Fruit fly (Drosophila melanogaster): ENCODE results near the gene CG17147.

Gene CG17147

dm6 chr3L:20230178-20230775, 6.5 kb downstream of the CG17147 start (continued):
- TF ChIP-seq amos (GFP tag; IDR thresholded peaks at IDR 0.05; ENCODE audit: partially characterized antibody) (peak; percentile 55; the same call in 1 of the 2 replicates), cwo (GFP tag; optimal IDR thresholded peaks at IDR 0.05) (peak; percentile 43)

- TF ChIP-seq sd (tag; optimal IDR thresholded peaks at IDR 0.05) (no peak), Tbp (GFP tag; optimal IDR thresholded peaks at IDR 0.05) (no peak), tin (GFP tag; optimal IDR thresholded peaks at IDR 0.05) (no peak), CG8924 (tag; optimal IDR thresholded peaks at IDR 0.05) (no peak), chif (GFP tag; optimal IDR thresholded peaks at IDR 0.05) (no peak), esg (GFP tag; conservative IDR thresholded peaks at IDR 0.05) (no peak), CG14441 (GFP tag; IDR thresholded peaks at IDR 0.05) (no peak), CG4360 (GFP tag; IDR thresholded peaks at IDR 0.05) (no peak)
Measured at dm6 chr3L:20231369-20231768, 7.6 kb downstream of the CG17147 start, which contains the start of gene CG13813. Gene CG13813, plus strand, starts transcription at chr3L:20231669.

- peak in 1 of 2 experiments; percentile 84 for TF ChIP-seq Dfd (GFP tag; optimal IDR thresholded peaks at IDR 0.05)
- TF ChIP-seq CG8478 (optimal IDR thresholded peaks at IDR 0.05): peak; percentile 78
- TF ChIP-seq stwl (tag; optimal IDR thresholded peaks at IDR 0.05): no peak
Measured at dm6 chr3L:20237167-20237566, 13.4 kb downstream of the CG17147 start.

dm6 chr3L:20240753-20241152, 17.0 kb downstream of the CG17147 start, which contains the start of gene Clc:
Gene Clc, plus strand, starts transcription at chr3L:20241053.
- TF ChIP-seq sens (GFP tag): peak; percentile 10
- TF ChIP-seq Deaf1 (tag; optimal IDR thresholded peaks at IDR 0.05): no peak

dm6 chr3L:20241163-20241970, 17.6 kb downstream of the CG17147 start, which contains the start of the genes CG6951 and CG17233:
Gene CG6951, plus strand, starts transcription at chr3L:20241267.
Gene CG17233, minus strand, starts transcription at chr3L:20241903.
- no peak for TF ChIP-seq Hr51 (GFP tag; optimal IDR thresholded peaks at IDR 0.05)
- TF ChIP-seq ci (GFP tag; IDR thresholded peaks at IDR 0.05): no peak
- TF ChIP-seq CG13287 (GFP tag; IDR thresholded peaks at IDR 0.05; ENCODE audit: partially characterized antibody): peak; percentile 31
- peak; percentile 24 for TF ChIP-seq Sin3A (optimal IDR thresholded peaks at IDR 0.05)
- TF ChIP-seq Sry-δ (GFP tag; optimal IDR thresholded peaks at IDR 0.05): peak; percentile 21
- no peak for TF ChIP-seq vnd (GFP tag; IDR thresholded peaks at IDR 0.05; ENCODE audit: partially characterized antibody)
- peak; percentile 98 for TF ChIP-seq CG15514 (GFP tag; optimal IDR thresholded peaks at IDR 0.05)
- peak; percentile 52 for TF ChIP-seq BEAF-32 (GFP tag; optimal IDR thresholded peaks at IDR 0.05)
- TF ChIP-seq D (optimal IDR thresholded peaks at IDR 0.05): no peak
- TF ChIP-seq D (GFP tag; optimal IDR thresholded peaks at IDR 0.05): no peak
- peak; percentile 42 for TF ChIP-seq CG8924 (tag; optimal IDR thresholded peaks at IDR 0.05)
- no peak for TF ChIP-seq HmgZ (tag; optimal IDR thresholded peaks at IDR 0.05)
- peak; percentile 36 for TF ChIP-seq Med (GFP tag)
- peak; percentile 48 for TF ChIP-seq CG3995 (GFP tag; optimal IDR thresholded peaks at IDR 0.05)
- no peak for TF ChIP-seq ara (GFP tag; IDR thresholded peaks at IDR 0.05)
- TF ChIP-seq inv (GFP tag; IDR thresholded peaks at IDR 0.05; ENCODE audit: partially characterized antibody): peak; percentile 32; the same call in 1 of the 2 replicates
- TF ChIP-seq fu2 (GFP tag; optimal IDR thresholded peaks at IDR 0.05): no peak
- TF ChIP-seq Scr (GFP tag; IDR thresholded peaks at IDR 0.05; ENCODE audit: partially characterized antibody): peak; percentile 18; the same call in 1 of the 2 replicates
- TF ChIP-seq gsb-n (tag; optimal IDR thresholded peaks at IDR 0.05): no peak
- TF ChIP-seq CG4854 (GFP tag; optimal IDR thresholded peaks at IDR 0.05): no peak
- TF ChIP-seq CG6683 (GFP tag; optimal IDR thresholded peaks at IDR 0.05): no peak
- peak; percentile 32 for TF ChIP-seq pzg (GFP tag; optimal IDR thresholded peaks at IDR 0.05)
- peak; percentile 96 for TF ChIP-seq phol (tag; optimal IDR thresholded peaks at IDR 0.05)
- no peak for TF ChIP-seq trem (tag; optimal IDR thresholded peaks at IDR 0.05)
- no peak for TF ChIP-seq hb (GFP tag; IDR thresholded peaks at IDR 0.05; ENCODE audit: partially characterized antibody)
- no peak for TF ChIP-seq CG4424 (GFP tag; optimal IDR thresholded peaks at IDR 0.05)
- TF ChIP-seq Asciz (GFP tag; optimal IDR thresholded peaks at IDR 0.05): no peak

All from whole organism, embryonic.